Worm (Caenorhabditis elegans) whole organism, L1 larva: Measurements from ENCODE around the gene F54H12.2.

Experiments used
- aly-2 ChIP-seq: fragments of 150-350 bp; optimal IDR thresholded peaks from 2 replicates; lab custom pipeline; 2014; ENCODE audit warnings: missing biosample characterization, missing genetic modification characterization
- ama-1 ChIP-seq: fragments of 150-350 bp; optimal IDR thresholded peaks from 2 replicates; lab custom pipeline; 2014
- elt-2 ChIP-seq: sonication (generic microtip); optimal IDR thresholded peaks from 2 replicates; lab custom pipeline; 2016; ENCODE audit warnings: missing genetic modification characterization, mild to moderate bottlenecking, inconsistent platforms, missing compliant biosample characterization, missing genetic modification reagents
- elt-3 ChIP-seq, 6 experiments: fragments of 150-350 bp in 1 of 6; sonication (generic microtip); optimal IDR thresholded peaks; 2 replicates each; lab custom pipeline; 2017 to 2018; ENCODE audit warnings: missing biosample characterization in 6 of 6, missing genetic modification characterization in 6 of 6, inconsistent platforms in 1 of 6
- lin-15B ChIP-seq: fragments of 150-350 bp; sonication (generic microtip); optimal IDR thresholded peaks from 3 replicates; lab custom pipeline; 2014; ENCODE audit warnings: missing biosample characterization, missing genetic modification characterization
- nhr-237 ChIP-seq: fragments of 150-350 bp; optimal IDR thresholded peaks from 2 replicates; lab custom pipeline; 2014; ENCODE audit warnings: missing biosample characterization, missing genetic modification characterization
- pax-3 ChIP-seq: fragments of 200-800 bp; sonication (Bioruptor generic); optimal IDR thresholded peaks from 2 replicates; lab custom pipeline; 2018; ENCODE audit warnings: mild to moderate bottlenecking, missing genetic modification characterization, moderate library complexity, missing compliant biosample characterization
- unc-86 ChIP-seq: sonication (generic microtip); optimal IDR thresholded peaks from 2 replicates; lab custom pipeline; 2016; ENCODE audit warnings: missing genetic modification characterization, missing compliant biosample characterization

ce11 chrIII:7925968-7926367 lies 38.4 kb upstream of the F54H12.2 start:
- TF ChIP-seq elt-3 (tag; optimal IDR thresholded peaks at IDR 0.05; lab: Kevin White, UChicago) (no peak), ama-1 (lab: Kevin White, UChicago) (no peak), aly-2 (no peak), pax-3 (tag; lab: Kevin White, UChicago) (no peak), lin-15B (tag; lab: Kevin White, UChicago) (no peak), nhr-237 (tag; lab: Kevin White, UChicago) (no peak), elt-2 (tag; lab: Kevin White, UChicago) (no peak), unc-86 (tag; lab: Kevin White, UChicago) (no peak)
